Fruit fly (Drosophila melanogaster) whole organism, embryonic: ENCODE measurements around the gene CG34268.

Source experiments
- Blimp-1 ChIP-seq: fragments of 200-800 bp; sonication (Bioruptor generic); optimal IDR thresholded peaks from 3 replicates; lab custom pipeline; 2018; ENCODE audit warnings: missing biosample characterization, missing genetic modification characterization, mild to moderate bottlenecking, moderate library complexity, missing genetic modification reagents
- CG1024 ChIP-seq: fragments of 200-800 bp; sonication (Bioruptor generic); IDR thresholded peaks from 2 replicates; pipeline ENCODE4 v1.3.6; 2022; ENCODE audit warnings: missing biosample characterization, missing genetic modification characterization
- CG10267 ChIP-seq: fragments of 200-800 bp; sonication (Bioruptor generic); optimal IDR thresholded peaks from 2 replicates; lab custom pipeline; 2018; ENCODE audit warnings: missing biosample characterization, mild to moderate bottlenecking, missing genetic modification characterization, moderate library complexity
- CG10462 ChIP-seq: fragments of 200-800 bp; sonication (Bioruptor generic); optimal IDR thresholded peaks from 2 replicates; lab custom pipeline; 2016; ENCODE audit warnings: missing biosample characterization, missing genetic modification characterization
- CG10959 ChIP-seq: fragments of 200-800 bp; sonication (Bioruptor generic); IDR thresholded peaks from 2 replicates; pipeline ENCODE4 v1.3.6; 2022; ENCODE audit warnings: missing biosample characterization, missing genetic modification characterization
- CG11093 ChIP-seq: fragments of 200-800 bp; sonication (Bioruptor generic); IDR thresholded peaks from 3 replicates; pipeline ENCODE4 v1.3.6; 2022; ENCODE audit warnings: missing biosample characterization, missing genetic modification characterization
- CG12236 ChIP-seq: fragments of 200-800 bp; sonication (Bioruptor generic); optimal IDR thresholded peaks from 2 replicates; lab custom pipeline; 2016; ENCODE audit warnings: missing biosample characterization, missing genetic modification characterization
- CG13775 ChIP-seq: fragments of 200-800 bp; sonication (Bioruptor generic); optimal IDR thresholded peaks from 3 replicates; lab custom pipeline; 2017; ENCODE audit warnings: missing biosample characterization, mild to moderate bottlenecking, missing genetic modification characterization
- CG15479 ChIP-seq: fragments of 200-800 bp; sonication (Bioruptor generic); optimal IDR thresholded peaks from 3 replicates; lab custom pipeline; 2019; ENCODE audit warnings: missing biosample characterization, mild to moderate bottlenecking, missing genetic modification characterization, moderate library complexity
- CG1647 ChIP-seq: fragments of 200-800 bp; sonication (Bioruptor generic); optimal IDR thresholded peaks from 3 replicates; lab custom pipeline; 2016; ENCODE audit warnings: missing biosample characterization, missing genetic modification characterization
- CG17359 ChIP-seq: fragments of 200-800 bp; sonication (Bioruptor generic); optimal IDR thresholded peaks from 3 replicates; lab custom pipeline; 2018; ENCODE audit warnings: missing biosample characterization, mild to moderate bottlenecking, missing genetic modification characterization, moderate library complexity
- CG17802 ChIP-seq: fragments of 200-800 bp; sonication (Bioruptor generic); optimal IDR thresholded peaks from 2 replicates; lab custom pipeline; 2018; ENCODE audit warnings: missing biosample characterization, mild to moderate bottlenecking, missing genetic modification characterization, moderate library complexity
- CG18262 ChIP-seq: fragments of 200-800 bp; optimal IDR thresholded peaks from 3 replicates; lab custom pipeline; 2019; ENCODE audit warnings: missing biosample characterization, mild to moderate bottlenecking, missing genetic modification characterization, moderate library complexity
- CG30403 ChIP-seq: fragments of 200-800 bp; sonication (Bioruptor generic); optimal IDR thresholded peaks from 3 replicates; lab custom pipeline; 2016; ENCODE audit warnings: missing biosample characterization, missing genetic modification characterization
- CG3065 ChIP-seq: fragments of 200-800 bp; sonication (Bioruptor generic); optimal IDR thresholded peaks from 2 replicates; lab custom pipeline; 2016; ENCODE audit warnings: missing biosample characterization, missing genetic modification characterization
- CG3726 ChIP-seq: fragments of 200-800 bp; sonication (Bioruptor generic); IDR thresholded peaks from 3 replicates; pipeline ENCODE4, ENCODE4 v1.3.6; 2022; ENCODE audit warnings: missing biosample characterization, missing genetic modification characterization
- CG6689 ChIP-seq: fragments of 200-800 bp; sonication (Bioruptor generic); IDR thresholded peaks from 2 replicates; pipeline ENCODE4 v1.3.6; 2022; ENCODE audit warnings: missing biosample characterization, missing genetic modification characterization
- CG7987 ChIP-seq: fragments of 200-800 bp; sonication (Bioruptor generic); optimal IDR thresholded peaks from 2 replicates; lab custom pipeline; 2018; ENCODE audit warnings: missing biosample characterization, mild to moderate bottlenecking, missing genetic modification characterization, moderate library complexity
- CG8281 ChIP-seq: fragments of 200-800 bp; sonication (Bioruptor generic); optimal IDR thresholded peaks from 2 replicates; lab custom pipeline; 2018; ENCODE audit warnings: missing biosample characterization, mild to moderate bottlenecking, missing genetic modification characterization, moderate library complexity
- CG9727 ChIP-seq: fragments of 200-800 bp; sonication (Bioruptor generic); optimal IDR thresholded peaks from 3 replicates; lab custom pipeline; 2017; ENCODE audit warnings: missing biosample characterization, mild to moderate bottlenecking, missing genetic modification characterization
- Camta ChIP-seq: fragments of 200-800 bp; sonication (Bioruptor generic); optimal IDR thresholded peaks from 2 replicates; lab custom pipeline; 2016; ENCODE audit warnings: missing biosample characterization, missing genetic modification characterization
- CoRest ChIP-seq: fragments of 200-800 bp; sonication (Bioruptor generic); optimal IDR thresholded peaks from 3 replicates; lab custom pipeline; 2018; ENCODE audit warnings: missing biosample characterization, mild to moderate bottlenecking, missing genetic modification characterization, moderate library complexity
- D19B ChIP-seq: fragments of 200-800 bp; sonication (Bioruptor generic); optimal IDR thresholded peaks from 2 replicates; lab custom pipeline; 2017; ENCODE audit warnings: missing biosample characterization, mild to moderate bottlenecking, missing genetic modification characterization
- Dfd ChIP-seq, 2 experiments: fragments of >200 bp; optimal IDR thresholded peaks; 2 replicates each; lab custom pipeline; 2017; ENCODE audit warnings: missing biosample characterization in 2 of 2, missing genetic modification characterization in 2 of 2
- Dp ChIP-seq: fragments of 200-800 bp; sonication (Bioruptor generic); optimal IDR thresholded peaks from 2 replicates; lab custom pipeline; 2018; ENCODE audit warnings: missing biosample characterization, mild to moderate bottlenecking, missing genetic modification characterization, moderate library complexity
- Eip74EF ChIP-seq, 2 experiments: fragments of 200-800 bp in 1 of 2; fragments of >200 bp in 1 of 2; sonication (Bioruptor generic) in 1 of 2; optimal IDR thresholded peaks; 2 replicates each; lab custom pipeline; 2017 to 2019; ENCODE audit warnings: missing biosample characterization in 2 of 2, missing genetic modification characterization in 2 of 2, mild to moderate bottlenecking in 1 of 2, moderate library complexity in 1 of 2
- Gsc ChIP-seq: fragments of 200-800 bp; sonication (Bioruptor generic); IDR thresholded peaks from 2 replicates; pipeline ENCODE4 v1.3.6; 2022; ENCODE audit warnings: missing biosample characterization, missing genetic modification characterization
- Gug ChIP-seq: fragments of 200-800 bp; sonication (Bioruptor generic); IDR thresholded peaks from 4 replicates; pipeline ENCODE4 v1.3.6; 2022; ENCODE audit warnings: missing biosample characterization, missing genetic modification characterization
- Hr78 ChIP-seq, 2 experiments: fragments of 200-800 bp in 1 of 2; fragments of >200 bp in 1 of 2; sonication (Bioruptor generic) in 1 of 2; optimal IDR thresholded peaks; 2 replicates each; lab custom pipeline; 2017 to 2019; ENCODE audit warnings: missing biosample characterization in 2 of 2, missing genetic modification characterization in 2 of 2, mild to moderate bottlenecking in 1 of 2, moderate library complexity in 1 of 2
- MBD-R2 ChIP-seq: fragments of 200-800 bp; sonication (Bioruptor generic); IDR thresholded peaks from 2 replicates; pipeline ENCODE4 v1.3.6; 2022; ENCODE audit warnings: missing biosample characterization, missing genetic modification characterization
- Nf-YB ChIP-seq: fragments of 200-800 bp; sonication (Bioruptor generic); optimal IDR thresholded peaks from 3 replicates; lab custom pipeline; 2019; ENCODE audit warnings: missing biosample characterization, mild to moderate bottlenecking, missing genetic modification characterization, moderate library complexity
- Opbp ChIP-seq: fragments of 200-800 bp; sonication (Bioruptor generic); IDR thresholded peaks from 3 replicates; pipeline ENCODE4 v1.3.6; 2022; ENCODE audit warnings: missing biosample characterization, missing genetic modification characterization; ENCODE audit not compliant: partially characterized antibody
- Sox100B ChIP-seq: fragments of 200-800 bp; sonication (Bioruptor generic); optimal IDR thresholded peaks from 3 replicates; lab custom pipeline; 2018; ENCODE audit warnings: missing biosample characterization, mild to moderate bottlenecking, missing genetic modification characterization
- TFAM ChIP-seq: fragments of 200-800 bp; sonication (Bioruptor generic); optimal IDR thresholded peaks from 2 replicates; lab custom pipeline; 2017; ENCODE audit warnings: missing biosample characterization, missing genetic modification characterization, inconsistent platforms
- bab2 ChIP-seq: fragments of 200-800 bp; sonication (Bioruptor generic); optimal IDR thresholded peaks from 2 replicates; lab custom pipeline; 2016; ENCODE audit warnings: missing biosample characterization, missing genetic modification characterization
- chn ChIP-seq: fragments of 200-800 bp; sonication (Bioruptor generic); optimal IDR thresholded peaks from 2 replicates; lab custom pipeline; 2016; ENCODE audit warnings: missing biosample characterization, missing genetic modification characterization
- crol ChIP-seq: fragments of 200-800 bp; sonication (Bioruptor generic); IDR thresholded peaks from 2 replicates; pipeline ENCODE4 v1.3.6; 2022; ENCODE audit warnings: missing biosample characterization, missing genetic modification characterization
- cwo ChIP-seq: fragments of 200-800 bp; sonication (Bioruptor generic); optimal IDR thresholded peaks from 3 replicates; lab custom pipeline; 2017; ENCODE audit warnings: missing biosample characterization, missing genetic modification characterization, mild to moderate bottlenecking, moderate library complexity, missing genetic modification reagents
- grau ChIP-seq: fragments of 200-800 bp; optimal IDR thresholded peaks from 3 replicates; lab custom pipeline; 2019; ENCODE audit warnings: missing biosample characterization, mild to moderate bottlenecking, missing genetic modification characterization, moderate library complexity
- h ChIP-seq: fragments of >200 bp; optimal IDR thresholded peaks from 2 replicates; lab custom pipeline; 2017
- lov ChIP-seq, 2 experiments: fragments of 200-800 bp in 1 of 2; fragments of >200 bp in 1 of 2; sonication (Bioruptor generic) in 1 of 2; IDR thresholded peaks in 1 of 2; optimal IDR thresholded peaks in 1 of 2; 2 replicates in 1 of 2; 3 replicates in 1 of 2; pipeline versions ENCODE4 v1.3.6 to Lab custom; 2017 to 2022; ENCODE audit warnings: missing biosample characterization in 1 of 2, missing genetic modification characterization in 1 of 2
- prd ChIP-seq, 3 experiments: fragments of >200 bp in 2 of 3; fragments of 200-800 bp in 1 of 3; sonication (Bioruptor generic) in 1 of 3; optimal IDR thresholded peaks in 2 of 3; IDR thresholded peaks in 1 of 3; 2 replicates in 2 of 3; 3 replicates in 1 of 3; pipeline versions ENCODE4 v1.3.6 to Lab custom; 2017 to 2022; ENCODE audit warnings: missing biosample characterization in 1 of 3, missing genetic modification characterization in 1 of 3
- rib ChIP-seq: fragments of 200-800 bp; sonication (Bioruptor generic); IDR thresholded peaks from 2 replicates; pipeline ENCODE4 v1.3.6; 2022; ENCODE audit warnings: missing biosample characterization, missing genetic modification characterization
- scrt ChIP-seq: fragments of 200-800 bp; sonication (Bioruptor generic); optimal IDR thresholded peaks from 2 replicates; lab custom pipeline; 2018; ENCODE audit warnings: missing biosample characterization, mild to moderate bottlenecking, missing genetic modification characterization, moderate library complexity
- slou ChIP-seq: fragments of 200-800 bp; sonication (Bioruptor generic); optimal IDR thresholded peaks from 3 replicates; lab custom pipeline; 2016; ENCODE audit warnings: missing biosample characterization, missing genetic modification characterization
- stwl ChIP-seq: fragments of 200-800 bp; sonication (Bioruptor generic); optimal IDR thresholded peaks from 3 replicates; lab custom pipeline; 2018; ENCODE audit warnings: missing biosample characterization, mild to moderate bottlenecking, missing genetic modification characterization, moderate library complexity
- tio ChIP-seq: fragments of 200-800 bp; sonication (Bioruptor generic); optimal IDR thresholded peaks from 2 replicates; lab custom pipeline; 2017; ENCODE audit warnings: missing biosample characterization, missing genetic modification characterization, inconsistent platforms
- wor ChIP-seq: fragments of 200-800 bp; sonication (Bioruptor generic); IDR thresholded peaks from 2 replicates; pipeline ENCODE4 v1.3.6; 2022; ENCODE audit warnings: missing biosample characterization, missing genetic modification characterization

CG34268 gene

DNA sequence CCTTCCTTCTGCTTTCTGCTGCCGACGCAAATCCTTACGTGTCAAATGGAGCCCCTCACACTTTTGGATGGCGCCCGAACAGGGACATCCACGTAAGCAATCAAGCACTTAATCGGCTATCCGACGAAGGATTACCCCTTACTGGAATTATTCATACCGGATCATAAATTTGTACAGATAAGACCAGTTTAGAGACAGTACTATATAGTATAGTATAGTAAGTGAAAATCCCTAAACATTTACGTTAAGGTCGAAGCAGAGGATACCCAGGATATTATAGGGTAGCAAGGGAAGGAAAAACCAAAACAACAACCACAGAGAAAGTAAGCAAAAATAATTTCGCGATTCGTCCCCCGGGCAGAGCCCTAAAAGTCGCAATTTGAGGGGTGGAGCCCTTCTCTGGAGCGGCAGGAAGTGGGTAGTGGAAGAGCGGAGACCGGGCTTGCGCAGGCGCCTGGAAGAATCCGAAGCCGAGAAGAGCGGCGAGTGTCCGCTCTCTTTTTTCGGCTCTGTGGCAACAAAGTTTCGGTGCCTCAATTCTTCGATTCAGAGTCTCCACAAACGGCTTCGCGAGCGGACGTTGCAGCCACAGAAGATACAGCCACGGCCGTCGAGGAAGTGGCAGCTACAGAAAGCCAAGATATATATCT is 44.9 kb downstream of the CG34268 start:
- TF ChIP-seq Gug (GFP tag; lab: Robert Waterston, UW): peak; percentile 56; the same call in 1 of the 4 replicates
- TF ChIP-seq Camta (GFP tag; lab: Kevin White, UChicago): peak; percentile 61
- peak; percentile 98 for TF ChIP-seq D19B
- TF ChIP-seq Blimp-1 (GFP tag; lab: Kevin White, UChicago): no peak
- TF ChIP-seq h (lab: Kevin White, UChicago): no peak
- TF ChIP-seq CG7987 (GFP tag; lab: Kevin White, UChicago): peak; percentile 26
- no peak for TF ChIP-seq lov (optimal IDR thresholded peaks at IDR 0.05; lab: Kevin White, UChicago)
- no peak for TF ChIP-seq lov (GFP tag; IDR thresholded peaks at IDR 0.05; lab: Robert Waterston, UW)
- peak; percentile 32; the same call in 1 of the 2 replicates for TF ChIP-seq wor (GFP tag; lab: Robert Waterston, UW)
- peak; percentile 39; the same call in 1 of the 2 replicates for TF ChIP-seq MBD-R2
- peak; percentile 43 for TF ChIP-seq CG6689 (GFP tag; lab: Robert Waterston, UW)
- no peak for TF ChIP-seq CG15479 (GFP tag; lab: Kevin White, UChicago)
- TF ChIP-seq CG18262: peak; percentile 24
- peak; percentile 61 for TF ChIP-seq CG17359 (tag; lab: Kevin White, UChicago)
- TF ChIP-seq CG1024 (GFP tag; lab: Robert Waterston, UW): no peak
- TF ChIP-seq stwl (tag; lab: Kevin White, UChicago): no peak
- TF ChIP-seq CG13775 (GFP tag; lab: Kevin White, UChicago): peak; percentile 27
- TF ChIP-seq CG10959: no peak
- peak; percentile 70 for TF ChIP-seq rib (GFP tag; lab: Robert Waterston, UW)
- peak; percentile 80 for TF ChIP-seq scrt
- TF ChIP-seq chn: peak; percentile 62
- no peak; the same call in 2 of the 3 replicates for TF ChIP-seq CG3726 (GFP tag; lab: Robert Waterston, UW)
- no peak for TF ChIP-seq Eip74EF (GFP tag; optimal IDR thresholded peaks at IDR 0.05; lab: Kevin White, UChicago)
- no peak for TF ChIP-seq CG12236 (GFP tag; lab: Kevin White, UChicago)
- TF ChIP-seq CG17802 (tag; lab: Kevin White, UChicago): no peak
- peak; percentile 20 for TF ChIP-seq Sox100B (GFP tag; lab: Kevin White, UChicago)
- peak; percentile 68 for TF ChIP-seq CG9727 (GFP tag; lab: Kevin White, UChicago)
- peak; percentile 76 for TF ChIP-seq cwo (GFP tag; lab: Kevin White, UChicago)
- peak; percentile 45 for TF ChIP-seq CG1647 (GFP tag; lab: Kevin White, UChicago)
- no peak for TF ChIP-seq prd (optimal IDR thresholded peaks at IDR 0.05; lab: Kevin White, UChicago)
- TF ChIP-seq prd (GFP tag; IDR thresholded peaks at IDR 0.05; lab: Robert Waterston, UW): peak; percentile 74
- TF ChIP-seq CG10462 (GFP tag; lab: Kevin White, UChicago): no peak
- no peak for TF ChIP-seq slou (GFP tag; lab: Kevin White, UChicago)
- TF ChIP-seq CG30403 (GFP tag; lab: Kevin White, UChicago): peak; percentile 69
- peak; percentile 74 for TF ChIP-seq grau (tag; lab: Kevin White, UChicago)
- no peak for TF ChIP-seq TFAM
- peak; percentile 69 for TF ChIP-seq bab2 (GFP tag; lab: Kevin White, UChicago)
- no peak for TF ChIP-seq Dfd (GFP tag; optimal IDR thresholded peaks at IDR 0.05; lab: Kevin White, UChicago)
- no peak for TF ChIP-seq Opbp (GFP tag; lab: Robert Waterston, UW)
- TF ChIP-seq CG8281 (tag; lab: Kevin White, UChicago): peak; percentile 14
- TF ChIP-seq Nf-YB: no peak
- TF ChIP-seq crol: peak; percentile 67
- TF ChIP-seq CoRest (tag; lab: Kevin White, UChicago): peak; percentile 64
- no peak for TF ChIP-seq Dp (GFP tag; lab: Kevin White, UChicago)
- TF ChIP-seq CG11093 (GFP tag; lab: Robert Waterston, UW): 0 out of 3 replicates have a peak, but pooled peaks have one; percentile 37
- TF ChIP-seq tio (GFP tag; lab: Kevin White, UChicago): peak; percentile 8
- TF ChIP-seq Gsc (GFP tag; lab: Robert Waterston, UW): no peak
- peak; percentile 26 for TF ChIP-seq CG10267 (tag; lab: Kevin White, UChicago)
- no peak for TF ChIP-seq Hr78 (GFP tag; optimal IDR thresholded peaks at IDR 0.05; lab: Kevin White, UChicago)
- TF ChIP-seq CG3065: no peak
